Worm (Caenorhabditis elegans) whole organism, L3 larva: ENCODE results near the gene flp-9.

ENCODE experiments used
- ZK546.5 ChIP-seq: sonication (generic microtip); optimal IDR thresholded peaks from 2 replicates; lab custom pipeline; 2017; ENCODE audit warnings: missing biosample characterization, missing genetic modification characterization
- mdl-1 ChIP-seq: fragments of 150-350 bp; optimal IDR thresholded peaks from 2 replicates; lab custom pipeline; 2014; ENCODE audit warnings: missing biosample characterization, missing genetic modification characterization
- nhr-12 ChIP-seq: fragments of 150-350 bp; optimal IDR thresholded peaks from 2 replicates; lab custom pipeline; 2014; ENCODE audit warnings: missing biosample characterization, missing genetic modification characterization
- nhr-28 ChIP-seq: fragments of 150-350 bp; optimal IDR thresholded peaks from 2 replicates; lab custom pipeline; 2014; ENCODE audit warnings: missing biosample characterization, missing genetic modification characterization
- nhr-77 ChIP-seq: fragments of 150-350 bp; optimal IDR thresholded peaks from 2 replicates; lab custom pipeline; 2014; ENCODE audit warnings: missing biosample characterization, missing genetic modification characterization
- pqm-1 ChIP-seq: fragments of 150-350 bp; optimal IDR thresholded peaks from 2 replicates; lab custom pipeline; 2017; ENCODE audit warnings: missing biosample characterization, missing genetic modification characterization, inconsistent platforms
- snpc-4 ChIP-seq: fragments of 150-350 bp; optimal IDR thresholded peaks from 2 replicates; lab custom pipeline; 2014; ENCODE audit warnings: missing biosample characterization, missing genetic modification characterization

ce11 chrIV:12711644-12712043 is 45.7 kb downstream of the flp-9 start, which contains the start of gene C27D8.3:
- no peak for TF ChIP-seq mdl-1 (tag; lab: Kevin White, UChicago)
- no peak for TF ChIP-seq nhr-77 (tag; lab: Kevin White, UChicago)
- no peak for TF ChIP-seq snpc-4 (tag; lab: Kevin White, UChicago)
- TF ChIP-seq pqm-1 (tag; lab: Kevin White, UChicago), result no peak
- TF ChIP-seq nhr-28 (tag; lab: Kevin White, UChicago), result no peak
- no peak for TF ChIP-seq ZK546.5 (tag; lab: Kevin White, UChicago)
- no peak for TF ChIP-seq nhr-12
